Fruit fly (Drosophila melanogaster) whole organism, embryonic: Measurements from ENCODE around the gene Pgant35A.

ENCODE experiments used
- Adf1 ChIP-seq: fragments of 200-800 bp; sonication (Bioruptor generic); IDR thresholded peaks from 2 replicates; pipeline ENCODE4 v1.3.6; 2022; ENCODE audit warnings: missing biosample characterization, missing genetic modification characterization
- Atf3 ChIP-seq: fragments of 200-800 bp; sonication (Bioruptor generic); optimal IDR thresholded peaks from 3 replicates; lab custom pipeline; 2016; ENCODE audit warnings: missing biosample characterization, missing genetic modification characterization
- Bteb2 ChIP-seq: fragments of 200-800 bp; sonication (Bioruptor generic); optimal IDR thresholded peaks from 2 replicates; lab custom pipeline; 2016; ENCODE audit warnings: missing biosample characterization, missing genetic modification characterization
- CG10543 ChIP-seq: fragments of 200-800 bp; sonication (Bioruptor generic); optimal IDR thresholded peaks from 3 replicates; lab custom pipeline; 2017; ENCODE audit warnings: missing biosample characterization, mild to moderate bottlenecking, missing genetic modification characterization, moderate library complexity
- CG11398 ChIP-seq: fragments of 200-800 bp; sonication (Bioruptor generic); optimal IDR thresholded peaks from 2 replicates; lab custom pipeline; 2016; ENCODE audit warnings: missing biosample characterization, missing genetic modification characterization
- CG12659 ChIP-seq: fragments of 200-800 bp; sonication (Bioruptor generic); optimal IDR thresholded peaks from 3 replicates; lab custom pipeline; 2017; ENCODE audit warnings: mild to moderate bottlenecking, missing biosample characterization, missing genetic modification reagents, missing genetic modification characterization
- CG14441 ChIP-seq: fragments of 200-800 bp; sonication (Bioruptor generic); IDR thresholded peaks from 2 replicates; pipeline ENCODE4 v1.3.6; 2022; ENCODE audit warnings: missing biosample characterization, missing genetic modification characterization
- CG1647 ChIP-seq: fragments of 200-800 bp; sonication (Bioruptor generic); optimal IDR thresholded peaks from 3 replicates; lab custom pipeline; 2016; ENCODE audit warnings: missing biosample characterization, missing genetic modification characterization
- CG18764 ChIP-seq: fragments of 200-800 bp; sonication (Bioruptor generic); optimal IDR thresholded peaks from 3 replicates; lab custom pipeline; 2016; ENCODE audit warnings: missing biosample characterization, missing genetic modification characterization
- CG32767 ChIP-seq: fragments of 200-800 bp; sonication (Bioruptor generic); IDR thresholded peaks from 2 replicates; pipeline ENCODE4 v1.3.6; 2022; ENCODE audit warnings: missing biosample characterization, missing genetic modification characterization
- CG4328 ChIP-seq: fragments of 200-800 bp; sonication (Bioruptor generic); optimal IDR thresholded peaks from 3 replicates; lab custom pipeline; 2017; ENCODE audit warnings: missing biosample characterization, missing genetic modification reagents, missing genetic modification characterization
- CG6175 ChIP-seq: fragments of 200-800 bp; sonication (Bioruptor generic); IDR thresholded peaks from 3 replicates; pipeline ENCODE4 v1.3.6; 2022; ENCODE audit warnings: missing biosample characterization, missing genetic modification characterization
- CG6765 ChIP-seq: fragments of 200-800 bp; sonication (Bioruptor generic); optimal IDR thresholded peaks from 3 replicates; lab custom pipeline; 2017; ENCODE audit warnings: missing biosample characterization, mild to moderate bottlenecking, missing genetic modification characterization
- CG7786 ChIP-seq: fragments of 200-800 bp; sonication (Bioruptor generic); optimal IDR thresholded peaks from 2 replicates; lab custom pipeline; 2016; ENCODE audit warnings: missing biosample characterization, missing genetic modification characterization
- CG8944 ChIP-seq: fragments of 200-800 bp; sonication (Bioruptor generic); optimal IDR thresholded peaks from 3 replicates; lab custom pipeline; 2016; ENCODE audit warnings: missing biosample characterization, missing genetic modification characterization
- Doc2 ChIP-seq: fragments of 200-800 bp; sonication (Bioruptor generic); IDR thresholded peaks from 2 replicates; pipeline ENCODE4 v1.3.6; 2022; ENCODE audit warnings: missing biosample characterization, missing genetic modification characterization
- E2f1 ChIP-seq: fragments of 200-800 bp; sonication (Bioruptor generic); IDR thresholded peaks from 2 replicates; pipeline ENCODE4 v1.3.6; 2022; ENCODE audit warnings: missing biosample characterization, missing genetic modification characterization
- Fer3 ChIP-seq: fragments of 200-800 bp; sonication (Bioruptor generic); optimal IDR thresholded peaks from 2 replicates; lab custom pipeline; 2018; ENCODE audit warnings: missing biosample characterization, mild to moderate bottlenecking, missing genetic modification characterization, moderate library complexity
- GATAe ChIP-seq: fragments of 200-800 bp; sonication (Bioruptor generic); conservative IDR thresholded peaks from 2 replicates; pipeline ENCODE4 v1.3.6; 2022; ENCODE audit warnings: missing biosample characterization, missing genetic modification characterization
- H15 ChIP-seq: fragments of 200-800 bp; sonication (Bioruptor generic); IDR thresholded peaks from 3 replicates; pipeline ENCODE4 v1.3.6; 2022; ENCODE audit warnings: missing biosample characterization, missing genetic modification characterization
- HHEX ChIP-seq: fragments of 200-800 bp; sonication (Bioruptor generic); optimal IDR thresholded peaks from 3 replicates; lab custom pipeline; 2017; ENCODE audit warnings: missing biosample characterization, mild to moderate bottlenecking, missing genetic modification characterization, missing genetic modification reagents
- Hr51 ChIP-seq, 2 experiments: fragments of 200-800 bp; sonication (Bioruptor generic); optimal IDR thresholded peaks; 2 replicates in 1 of 2; 3 replicates in 1 of 2; lab custom pipeline; 2016 to 2018; ENCODE audit warnings: missing biosample characterization in 2 of 2, missing genetic modification characterization in 2 of 2, mild to moderate bottlenecking in 1 of 2, moderate library complexity in 1 of 2
- Max ChIP-seq: fragments of 200-800 bp; sonication (Bioruptor generic); optimal IDR thresholded peaks from 2 replicates; lab custom pipeline; 2016; ENCODE audit warnings: missing biosample characterization, mild to moderate bottlenecking, missing genetic modification characterization
- Med ChIP-seq: fragments of 200-800 bp; sonication (Bioruptor generic); peaks from one replicate; lab custom pipeline; 2016; ENCODE audit warnings: missing biosample characterization, missing genetic modification characterization, mild to moderate bottlenecking, inconsistent platforms, moderate library complexity
- Mes4 ChIP-seq: fragments of 200-800 bp; sonication (Bioruptor generic); optimal IDR thresholded peaks from 2 replicates; lab custom pipeline; 2016; ENCODE audit warnings: missing biosample characterization, missing genetic modification characterization
- NFAT ChIP-seq: fragments of 200-800 bp; sonication (Bioruptor generic); IDR thresholded peaks from 2 replicates; pipeline ENCODE4 v1.3.6; 2022; ENCODE audit warnings: missing biosample characterization, missing genetic modification characterization
- Nf-YC ChIP-seq: fragments of 200-800 bp; optimal IDR thresholded peaks from 3 replicates; lab custom pipeline; 2019; ENCODE audit warnings: missing biosample characterization, mild to moderate bottlenecking, missing genetic modification characterization, moderate library complexity
- Scr ChIP-seq: fragments of 200-800 bp; sonication (Bioruptor generic); IDR thresholded peaks from 2 replicates; pipeline ENCODE4 v1.3.6; 2022; ENCODE audit warnings: missing biosample characterization, missing genetic modification characterization; ENCODE audit not compliant: partially characterized antibody
- Xbp1 ChIP-seq: fragments of 200-800 bp; sonication (Bioruptor generic); optimal IDR thresholded peaks from 3 replicates; lab custom pipeline; 2016; ENCODE audit warnings: missing biosample characterization, mild to moderate bottlenecking, missing genetic modification characterization
- chn ChIP-seq: fragments of 200-800 bp; sonication (Bioruptor generic); optimal IDR thresholded peaks from 2 replicates; lab custom pipeline; 2016; ENCODE audit warnings: missing biosample characterization, missing genetic modification characterization
- ems ChIP-seq: fragments of 200-800 bp; sonication (Bioruptor generic); optimal IDR thresholded peaks from 3 replicates; lab custom pipeline; 2016; ENCODE audit warnings: missing biosample characterization, missing genetic modification characterization
- fd64A ChIP-seq: fragments of 200-800 bp; sonication (Bioruptor generic); optimal IDR thresholded peaks from 3 replicates; lab custom pipeline; 2018; ENCODE audit warnings: missing biosample characterization, mild to moderate bottlenecking, missing genetic modification characterization
- fd96Cb ChIP-seq: fragments of 200-800 bp; sonication (Bioruptor generic); optimal IDR thresholded peaks from 2 replicates; lab custom pipeline; 2018; ENCODE audit warnings: missing biosample characterization, mild to moderate bottlenecking, missing genetic modification characterization, moderate library complexity
- gcm2 ChIP-seq: fragments of 200-800 bp; sonication (Bioruptor generic); optimal IDR thresholded peaks from 2 replicates; lab custom pipeline; 2016; ENCODE audit warnings: missing biosample characterization, missing genetic modification characterization
- gsb ChIP-seq: fragments of 200-800 bp; sonication (Bioruptor generic); IDR thresholded peaks from 2 replicates; pipeline ENCODE4 v1.3.6; 2022; ENCODE audit warnings: missing biosample characterization, missing genetic modification characterization
- gsb-n ChIP-seq: fragments of 200-800 bp; sonication (Bioruptor generic); optimal IDR thresholded peaks from 3 replicates; lab custom pipeline; 2018; ENCODE audit warnings: missing biosample characterization, mild to moderate bottlenecking, missing genetic modification characterization
- gt ChIP-seq: fragments of 200-800 bp; sonication (Bioruptor generic); IDR thresholded peaks from 2 replicates; pipeline ENCODE4 v1.3.6; 2022; ENCODE audit warnings: missing biosample characterization, missing genetic modification characterization
- luna ChIP-seq: fragments of 200-800 bp; sonication (Bioruptor generic); optimal IDR thresholded peaks from 2 replicates; lab custom pipeline; 2016; ENCODE audit warnings: missing biosample characterization, missing genetic modification characterization
- mld ChIP-seq: fragments of 200-800 bp; sonication (Bioruptor generic); IDR thresholded peaks from 3 replicates; pipeline ENCODE4 v1.3.6; 2022; ENCODE audit warnings: missing biosample characterization, missing genetic modification characterization; ENCODE audit not compliant: partially characterized antibody
- nau ChIP-seq: fragments of 200-800 bp; sonication (Bioruptor generic); optimal IDR thresholded peaks from 3 replicates; lab custom pipeline; 2017; ENCODE audit warnings: missing biosample characterization, mild to moderate bottlenecking, missing genetic modification characterization, missing genetic modification reagents
- rib ChIP-seq: fragments of 200-800 bp; sonication (Bioruptor generic); IDR thresholded peaks from 2 replicates; pipeline ENCODE4 v1.3.6; 2022; ENCODE audit warnings: missing biosample characterization, missing genetic modification characterization
- seq ChIP-seq: fragments of 200-800 bp; sonication (Bioruptor generic); IDR thresholded peaks from 2 replicates; pipeline ENCODE4 v1.3.6; 2022; ENCODE audit warnings: missing biosample characterization, missing genetic modification characterization
- sima ChIP-seq: fragments of 200-800 bp; sonication (Bioruptor generic); optimal IDR thresholded peaks from 2 replicates; lab custom pipeline; 2016; ENCODE audit warnings: missing biosample characterization, missing genetic modification characterization
- slou ChIP-seq: fragments of 200-800 bp; sonication (Bioruptor generic); optimal IDR thresholded peaks from 3 replicates; lab custom pipeline; 2016; ENCODE audit warnings: missing biosample characterization, missing genetic modification characterization
- so ChIP-seq: fragments of 200-800 bp; sonication (Bioruptor generic); IDR thresholded peaks from 3 replicates; pipeline ENCODE4 v1.3.6; 2022; ENCODE audit warnings: missing biosample characterization, missing genetic modification characterization
- ssp ChIP-seq: fragments of 200-800 bp; sonication (Bioruptor generic); IDR thresholded peaks from 2 replicates; pipeline ENCODE4 v1.3.6; 2022; ENCODE audit warnings: missing biosample characterization, missing genetic modification characterization
- tgo ChIP-seq: fragments of 200-800 bp; sonication (Bioruptor generic); IDR thresholded peaks from 3 replicates; pipeline ENCODE4 v1.3.6; 2022; ENCODE audit warnings: missing biosample characterization, missing genetic modification characterization
- tna ChIP-seq: fragments of 200-800 bp; sonication (Bioruptor generic); IDR thresholded peaks from 2 replicates; pipeline ENCODE4 v1.3.6; 2022; ENCODE audit warnings: missing biosample characterization, missing genetic modification characterization; ENCODE audit not compliant: partially characterized antibody
- trh ChIP-seq: fragments of 200-800 bp; sonication (Bioruptor generic); optimal IDR thresholded peaks from 2 replicates; lab custom pipeline; 2016; ENCODE audit warnings: missing biosample characterization, missing genetic modification characterization
- tup ChIP-seq: fragments of 200-800 bp; sonication (Bioruptor generic); optimal IDR thresholded peaks from 2 replicates; lab custom pipeline; 2016; ENCODE audit warnings: missing biosample characterization, mild to moderate bottlenecking, missing genetic modification characterization, moderate library complexity
- unc-4 ChIP-seq: fragments of 200-800 bp; sonication (Bioruptor generic); IDR thresholded peaks from 2 replicates; pipeline ENCODE4 v1.3.6; 2022; ENCODE audit warnings: missing biosample characterization, missing genetic modification characterization; ENCODE audit not compliant: partially characterized antibody
- yki ChIP-seq: fragments of >200 bp; optimal IDR thresholded peaks from 3 replicates; lab custom pipeline; 2018

The Pgant35A gene

dm6 chr2L:14372254-14372717 is 13.2 kb downstream of the Pgant35A start (continued):
- peak; percentile 66; the same call in 2 of the 3 replicates for TF ChIP-seq so (GFP tag; lab: Robert Waterston, UW)
- peak; percentile 53 for TF ChIP-seq CG8944 (GFP tag; lab: Kevin White, UChicago)
- TF ChIP-seq gt (GFP tag; lab: Robert Waterston, UW), result no peak
- peak; percentile 64 for TF ChIP-seq CG7786 (GFP tag; lab: Kevin White, UChicago)
- TF ChIP-seq H15 (GFP tag; lab: Robert Waterston, UW), result 0 out of 3 replicates have a peak, but pooled peaks have one; percentile 41
- peak; percentile 72 for TF ChIP-seq CG32767
- TF ChIP-seq ssp (GFP tag; lab: Robert Waterston, UW), result peak; percentile 60
- no peak for TF ChIP-seq slou (GFP tag; lab: Kevin White, UChicago)
- peak; percentile 79 for TF ChIP-seq CG12659
- TF ChIP-seq CG6175 (GFP tag; lab: Robert Waterston, UW), result no peak
- TF ChIP-seq CG10543 (GFP tag; lab: Kevin White, UChicago), result peak; percentile 36
- peak; percentile 9 for TF ChIP-seq tup (GFP tag; lab: Kevin White, UChicago)
- TF ChIP-seq E2f1 (GFP tag; lab: Robert Waterston, UW), result peak; percentile 61
- no peak for TF ChIP-seq HHEX
- no peak for TF ChIP-seq Scr (GFP tag; lab: Robert Waterston, UW)
- TF ChIP-seq Bteb2 (GFP tag; lab: Kevin White, UChicago), result peak; percentile 9
- TF ChIP-seq Med (GFP tag; lab: Kevin White, UChicago), result peak; percentile 84
- TF ChIP-seq gsb (GFP tag; lab: Robert Waterston, UW), result peak; percentile 62
- no peak for TF ChIP-seq CG4328 (GFP tag; lab: Kevin White, UChicago)
- peak; percentile 68 for TF ChIP-seq CG14441 (GFP tag; lab: Robert Waterston, UW)
- TF ChIP-seq CG6765 (GFP tag; lab: Kevin White, UChicago), result peak; percentile 9
- peak; percentile 87 for TF ChIP-seq tgo (GFP tag; lab: Robert Waterston, UW)
- peak; percentile 15; the same call in 1 of the 2 replicates for TF ChIP-seq GATAe
- peak; percentile 59 for TF ChIP-seq rib (GFP tag; lab: Robert Waterston, UW)
- peak; percentile 28 for TF ChIP-seq fd96Cb (tag; lab: Kevin White, UChicago)
- TF ChIP-seq Nf-YC, result no peak
- no peak for TF ChIP-seq Max (GFP tag; lab: Kevin White, UChicago)
- no peak for TF ChIP-seq mld (GFP tag; lab: Robert Waterston, UW)
- peak; percentile 41 for TF ChIP-seq gcm2 (GFP tag; lab: Kevin White, UChicago)
- TF ChIP-seq ems (GFP tag; lab: Kevin White, UChicago), result peak; percentile 29
- no peak for TF ChIP-seq Doc2 (GFP tag; lab: Robert Waterston, UW)
- TF ChIP-seq gsb-n (tag; lab: Kevin White, UChicago), result no peak
- TF ChIP-seq Adf1 (GFP tag; lab: Robert Waterston, UW), result no peak; the same call in 1 of the 2 replicates
- TF ChIP-seq NFAT (GFP tag; lab: Robert Waterston, UW), result no peak
- TF ChIP-seq unc-4 (GFP tag; lab: Robert Waterston, UW), result no peak
- TF ChIP-seq seq, result peak; percentile 76
- peak; percentile 47 for TF ChIP-seq luna (GFP tag; lab: Kevin White, UChicago)
- TF ChIP-seq Xbp1 (GFP tag; lab: Kevin White, UChicago), result peak; percentile 8
- no peak for TF ChIP-seq trh (GFP tag; lab: Kevin White, UChicago)
- TF ChIP-seq fd64A (GFP tag; lab: Kevin White, UChicago), result no peak
- peak; percentile 46 for TF ChIP-seq sima (GFP tag; lab: Kevin White, UChicago)
- TF ChIP-seq CG11398, result peak; percentile 14
- TF ChIP-seq CG18764 (GFP tag; lab: Kevin White, UChicago), result no peak
- TF ChIP-seq yki (lab: Kevin White, UChicago), result no peak
- no peak for TF ChIP-seq nau (GFP tag; lab: Kevin White, UChicago)
- TF ChIP-seq Mes4, result peak; percentile 14
- TF ChIP-seq CG1647 (GFP tag; lab: Kevin White, UChicago), result no peak
- TF ChIP-seq chn, result peak; percentile 61
- peak; percentile 49 for TF ChIP-seq Atf3 (GFP tag; lab: Kevin White, UChicago)
- peak; percentile 43 for TF ChIP-seq Fer3
- no peak for TF ChIP-seq tna (GFP tag; lab: Robert Waterston, UW)
- peak; percentile 16 to 88 for TF ChIP-seq Hr51 (GFP tag; optimal IDR thresholded peaks at IDR 0.05; lab: Kevin White, UChicago)
